Worm (Caenorhabditis elegans): ENCODE results near the gene F45E6.1.

Gene F45E6.1

ce11 chrX:12523071-12523483, 45.8 kb upstream of the F45E6.1 start (continued):
- no peak for TF ChIP-seq daf-16 (GFP tag; optimal IDR thresholded peaks at IDR 0.05)
- no peak for TF ChIP-seq daf-16 (tag; optimal IDR thresholded peaks at IDR 0.05)
- TF ChIP-seq spr-3 (GFP tag; optimal IDR thresholded peaks at IDR 0.05), result no peak
- TF ChIP-seq arid-1 (GFP tag; conservative IDR thresholded peaks at IDR 0.05), result no peak
- TF ChIP-seq ztf-11 (tag; optimal IDR thresholded peaks at IDR 0.05), result no peak
- TF ChIP-seq hlh-11 (tag; optimal IDR thresholded peaks at IDR 0.05), result peak; percentile 82
- peak; percentile 45 for TF ChIP-seq dve-1 (tag; optimal IDR thresholded peaks at IDR 0.05; ENCODE audit: insufficient read depth)
- peak; percentile 68 for TF ChIP-seq mep-1 (tag; optimal IDR thresholded peaks at IDR 0.05)
- TF ChIP-seq nhr-77 (tag; optimal IDR thresholded peaks at IDR 0.05), result peak; percentile 29
- TF ChIP-seq pqm-1 (tag; optimal IDR thresholded peaks at IDR 0.05), result no peak
- TF ChIP-seq unc-130 (GFP tag; optimal IDR thresholded peaks at IDR 0.05), result no peak
- TF ChIP-seq R02D3.7 (tag; optimal IDR thresholded peaks at IDR 0.05), result no peak
- TF ChIP-seq hmg-1.1 (GFP tag; IDR thresholded peaks at IDR 0.05), result peak; percentile 50; the same call in 1 of the 2 replicates

ce11 chrX:12518982-12519381, 41.7 kb upstream of the F45E6.1 start:
- TF ChIP-seq T20F7.1 (GFP tag; optimal IDR thresholded peaks at IDR 0.05), result no peak
- TF ChIP-seq lin-1 (GFP tag; IDR thresholded peaks at IDR 0.05), result no peak
- TF ChIP-seq hlh-11 (tag; optimal IDR thresholded peaks at IDR 0.05), result no peak
- TF ChIP-seq mes-2 (tag; optimal IDR thresholded peaks at IDR 0.05; ENCODE audit: poor library complexity, severe bottlenecking), result peak; percentile 8
- no peak for TF ChIP-seq daf-12 (tag; optimal IDR thresholded peaks at IDR 0.05)
- TF ChIP-seq nhr-102 (tag; optimal IDR thresholded peaks at IDR 0.05), result no peak
- TF ChIP-seq T26A8.4 (GFP tag; IDR thresholded peaks at IDR 0.05), result no peak
- TF ChIP-seq daf-16 (GFP tag; optimal IDR thresholded peaks at IDR 0.05), result no peak
- peak; percentile 70 for TF ChIP-seq daf-16 (tag; optimal IDR thresholded peaks at IDR 0.05)
- no peak for TF ChIP-seq ceh-44 (GFP tag; IDR thresholded peaks at IDR 0.05)
- TF ChIP-seq fkh-10 (GFP tag; optimal IDR thresholded peaks at IDR 0.05), result no peak
- TF ChIP-seq pha-4 (GFP tag; IDR thresholded peaks at IDR 0.05), result no peak
- peak; percentile 33 for TF ChIP-seq pha-4 (tag; optimal IDR thresholded peaks at IDR 0.05)
- TF ChIP-seq zip-11 (GFP tag; IDR thresholded peaks at IDR 0.05), result no peak
- 0 out of 2 replicates have a peak, but pooled peaks have one; percentile 31 for TF ChIP-seq mdt-29 (GFP tag; IDR thresholded peaks at IDR 0.05)
- no peak for TF ChIP-seq nhr-111 (GFP tag; optimal IDR thresholded peaks at IDR 0.05)
- TF ChIP-seq nhr-28 (tag; optimal IDR thresholded peaks at IDR 0.05), result peak; percentile 32
- peak; percentile 54 for TF ChIP-seq dmd-6 (GFP tag; IDR thresholded peaks at IDR 0.05)
- TF ChIP-seq zip-2 (tag; optimal IDR thresholded peaks at IDR 0.05), result no peak
- TF ChIP-seq nhr-76 (tag; optimal IDR thresholded peaks at IDR 0.05), result no peak
- TF ChIP-seq ceh-28 (tag; optimal IDR thresholded peaks at IDR 0.05), result no peak
- no peak for TF ChIP-seq Y48G9A.11 (GFP tag; IDR thresholded peaks at IDR 0.05)
- no peak for TF ChIP-seq aha-1 (tag)
- TF ChIP-seq hmg-1.1 (GFP tag; IDR thresholded peaks at IDR 0.05), result no peak
- no peak for TF ChIP-seq F37D6.2 (tag; optimal IDR thresholded peaks at IDR 0.05)
- TF ChIP-seq mep-1 (tag; optimal IDR thresholded peaks at IDR 0.05), result no peak
- TF ChIP-seq php-3 (GFP tag; IDR thresholded peaks at IDR 0.05), result no peak
- no peak for TF ChIP-seq ztf-7 (tag; optimal IDR thresholded peaks at IDR 0.05)
- TF ChIP-seq pqm-1 (tag; optimal IDR thresholded peaks at IDR 0.05), result peak; percentile 6
- no peak for TF ChIP-seq dpl-1 (GFP tag; optimal IDR thresholded peaks at IDR 0.05)
- no peak for TF ChIP-seq lin-39 (tag; optimal IDR thresholded peaks at IDR 0.05)
- no peak for TF ChIP-seq unc-39 (tag; optimal IDR thresholded peaks at IDR 0.05)
- TF ChIP-seq ceh-32 (tag; optimal IDR thresholded peaks at IDR 0.05; ENCODE audit: poor library complexity), result no peak
- TF ChIP-seq snpc-1.2 (GFP tag; IDR thresholded peaks at IDR 0.05), result no peak
- no peak for TF ChIP-seq fos-1 (tag; optimal IDR thresholded peaks at IDR 0.05)
